Worm (Caenorhabditis elegans): ENCODE measurements around the gene srdh-1.

ce11 chrII:8316701-8317100 lies 52.2 kb downstream of the srdh-1 start:
- TF ChIP-seq T23F11.4 (GFP tag; optimal IDR thresholded peaks at IDR 0.05) (no peak), lim-6 (tag; optimal IDR thresholded peaks at IDR 0.05) (no peak), nhr-11 (tag; optimal IDR thresholded peaks at IDR 0.05) (no peak), che-1 (tag; optimal IDR thresholded peaks at IDR 0.05) (no peak), pax-1 (tag; optimal IDR thresholded peaks at IDR 0.05) (no peak), ama-1 (optimal IDR thresholded peaks at IDR 0.05) (no peak), elt-2 (tag; optimal IDR thresholded peaks at IDR 0.05) (no peak), pha-4 (tag; optimal IDR thresholded peaks at IDR 0.05) (no peak), unc-55 (GFP tag; optimal IDR thresholded peaks at IDR 0.05) (no peak), fkh-10 (GFP tag; optimal IDR thresholded peaks at IDR 0.05) (no peak), C08G9.2 (tag; optimal IDR thresholded peaks at IDR 0.05) (no peak), K02D7.2 (tag; optimal IDR thresholded peaks at IDR 0.05) (no peak), ref-2 (tag; optimal IDR thresholded peaks at IDR 0.05) (no peak), sox-2 (GFP tag; IDR thresholded peaks at IDR 0.05) (no peak)

Data from whole organism, late embryonic.